Fruit fly (Drosophila melanogaster) whole organism, embryonic: ENCODE data around the gene SmD1.

ENCODE experiments used
- Atf6 ChIP-seq: fragments of 200-800 bp; sonication (Bioruptor generic); IDR thresholded peaks from 2 replicates; pipeline ENCODE4 v1.3.6; 2022; ENCODE audit warnings: missing biosample characterization, missing genetic modification characterization
- Blimp-1 ChIP-seq: fragments of 200-800 bp; sonication (Bioruptor generic); optimal IDR thresholded peaks from 3 replicates; lab custom pipeline; 2018; ENCODE audit warnings: missing biosample characterization, missing genetic modification characterization, mild to moderate bottlenecking, moderate library complexity, missing genetic modification reagents
- CG10321 ChIP-seq: fragments of 200-800 bp; sonication (Bioruptor generic); IDR thresholded peaks from 2 replicates; pipeline ENCODE4 v1.3.6; 2022; ENCODE audit warnings: missing biosample characterization, missing genetic modification characterization
- CG10543 ChIP-seq: fragments of 200-800 bp; sonication (Bioruptor generic); optimal IDR thresholded peaks from 3 replicates; lab custom pipeline; 2017; ENCODE audit warnings: missing biosample characterization, mild to moderate bottlenecking, missing genetic modification characterization, moderate library complexity
- CG11093 ChIP-seq: fragments of 200-800 bp; sonication (Bioruptor generic); IDR thresholded peaks from 3 replicates; pipeline ENCODE4 v1.3.6; 2022; ENCODE audit warnings: missing biosample characterization, missing genetic modification characterization
- CG11560 ChIP-seq: fragments of 200-800 bp; sonication (Bioruptor generic); IDR thresholded peaks from 3 replicates; pipeline ENCODE4 v1.3.6; 2022; ENCODE audit warnings: missing biosample characterization, missing genetic modification characterization
- CG12236 ChIP-seq: fragments of 200-800 bp; sonication (Bioruptor generic); optimal IDR thresholded peaks from 2 replicates; lab custom pipeline; 2016; ENCODE audit warnings: missing biosample characterization, missing genetic modification characterization
- CG13624 ChIP-seq: fragments of 200-800 bp; sonication (Bioruptor generic); optimal IDR thresholded peaks from 2 replicates; lab custom pipeline; 2016; ENCODE audit warnings: missing biosample characterization, missing genetic modification characterization
- CG13775 ChIP-seq: fragments of 200-800 bp; sonication (Bioruptor generic); optimal IDR thresholded peaks from 3 replicates; lab custom pipeline; 2017; ENCODE audit warnings: missing biosample characterization, mild to moderate bottlenecking, missing genetic modification characterization
- CG1602 ChIP-seq: fragments of 200-800 bp; sonication (Bioruptor generic); optimal IDR thresholded peaks from 3 replicates; lab custom pipeline; 2016; ENCODE audit warnings: missing biosample characterization, missing genetic modification characterization
- CG17186 ChIP-seq: fragments of 200-800 bp; sonication (Bioruptor generic); optimal IDR thresholded peaks from 3 replicates; lab custom pipeline; 2017; ENCODE audit warnings: missing biosample characterization, missing genetic modification reagents, missing genetic modification characterization
- CG17361 ChIP-seq: fragments of 200-800 bp; sonication (Bioruptor generic); IDR thresholded peaks from 3 replicates; pipeline ENCODE4 v1.3.6; 2022; ENCODE audit warnings: missing biosample characterization, missing genetic modification characterization
- CG30020 ChIP-seq: fragments of 200-800 bp; optimal IDR thresholded peaks from 2 replicates; lab custom pipeline; 2019; ENCODE audit warnings: missing biosample characterization, mild to moderate bottlenecking, missing genetic modification characterization, moderate library complexity
- CG30403 ChIP-seq: fragments of 200-800 bp; sonication (Bioruptor generic); optimal IDR thresholded peaks from 3 replicates; lab custom pipeline; 2016; ENCODE audit warnings: missing biosample characterization, missing genetic modification characterization
- CG32772 ChIP-seq: fragments of 200-800 bp; sonication (Bioruptor generic); IDR thresholded peaks from 2 replicates; pipeline ENCODE4 v1.3.6; 2022; ENCODE audit warnings: missing biosample characterization, missing genetic modification characterization
- CG3281 ChIP-seq: fragments of 200-800 bp; sonication (Bioruptor generic); optimal IDR thresholded peaks from 3 replicates; lab custom pipeline; 2017; ENCODE audit warnings: missing biosample characterization, mild to moderate bottlenecking, missing genetic modification characterization
- CG34224 ChIP-seq: fragments of 200-800 bp; sonication (Bioruptor generic); IDR thresholded peaks from 3 replicates; pipeline ENCODE4 v1.3.6; 2022; ENCODE audit warnings: missing biosample characterization, missing genetic modification characterization; ENCODE audit not compliant: partially characterized antibody
- CG3995 ChIP-seq: fragments of 200-800 bp; sonication (Bioruptor generic); optimal IDR thresholded peaks from 3 replicates; lab custom pipeline; 2016; ENCODE audit warnings: missing biosample characterization, missing genetic modification characterization
- CG4282 ChIP-seq: fragments of 200-800 bp; sonication (Bioruptor generic); optimal IDR thresholded peaks from 2 replicates; lab custom pipeline; 2016; ENCODE audit warnings: missing biosample characterization, missing genetic modification characterization
- CG6272 ChIP-seq: fragments of 200-800 bp; sonication (Bioruptor generic); IDR thresholded peaks from 2 replicates; pipeline ENCODE4 v1.3.6; 2022; ENCODE audit warnings: missing biosample characterization, missing genetic modification characterization
- CG6683 ChIP-seq: fragments of 200-800 bp; sonication (Bioruptor generic); optimal IDR thresholded peaks from 2 replicates; lab custom pipeline; 2017; ENCODE audit warnings: missing biosample characterization, mild to moderate bottlenecking, missing genetic modification characterization, missing genetic modification reagents
- CG6791 ChIP-seq: fragments of 200-800 bp; sonication (Bioruptor generic); IDR thresholded peaks from 3 replicates; pipeline ENCODE4 v1.3.6; 2022; ENCODE audit warnings: missing biosample characterization, missing genetic modification characterization; ENCODE audit not compliant: partially characterized antibody
- CG6813 ChIP-seq: fragments of 200-800 bp; sonication (Bioruptor generic); optimal IDR thresholded peaks from 2 replicates; lab custom pipeline; 2017; ENCODE audit warnings: missing biosample characterization, missing genetic modification characterization, mild to moderate bottlenecking, moderate library complexity, missing genetic modification reagents
- CG7839 ChIP-seq: fragments of 200-800 bp; sonication (Bioruptor generic); optimal IDR thresholded peaks from 3 replicates; lab custom pipeline; 2018; ENCODE audit warnings: missing biosample characterization, mild to moderate bottlenecking, missing genetic modification characterization, moderate library complexity
- CG9437 ChIP-seq: fragments of 200-800 bp; sonication (Bioruptor generic); optimal IDR thresholded peaks from 2 replicates; lab custom pipeline; 2018; ENCODE audit warnings: missing biosample characterization, mild to moderate bottlenecking, missing genetic modification characterization
- CG9797 ChIP-seq: fragments of 200-800 bp; sonication (Bioruptor generic); optimal IDR thresholded peaks from 3 replicates; lab custom pipeline; 2018; ENCODE audit warnings: missing biosample characterization, mild to moderate bottlenecking, missing genetic modification characterization
- CkIIα-i1 ChIP-seq: fragments of 200-800 bp; sonication (Bioruptor generic); IDR thresholded peaks from 2 replicates; pipeline ENCODE4 v1.3.6; 2022; ENCODE audit warnings: missing biosample characterization, missing genetic modification characterization
- Doc2 ChIP-seq: fragments of 200-800 bp; sonication (Bioruptor generic); IDR thresholded peaks from 2 replicates; pipeline ENCODE4 v1.3.6; 2022; ENCODE audit warnings: missing biosample characterization, missing genetic modification characterization
- Fer1 ChIP-seq: fragments of 200-800 bp; sonication (Bioruptor generic); optimal IDR thresholded peaks from 2 replicates; lab custom pipeline; 2017; ENCODE audit warnings: missing biosample characterization, mild to moderate bottlenecking, missing genetic modification characterization
- GATAe ChIP-seq: fragments of 200-800 bp; sonication (Bioruptor generic); conservative IDR thresholded peaks from 2 replicates; pipeline ENCODE4 v1.3.6; 2022; ENCODE audit warnings: missing biosample characterization, missing genetic modification characterization
- Lim3 ChIP-seq: fragments of 200-800 bp; sonication (Bioruptor generic); IDR thresholded peaks from 2 replicates; pipeline ENCODE4 v1.3.6; 2022; ENCODE audit warnings: missing biosample characterization, missing genetic modification characterization
- Ravus ChIP-seq: fragments of 200-800 bp; sonication (Bioruptor generic); IDR thresholded peaks from 2 replicates; pipeline ENCODE4 v1.3.6; 2022; ENCODE audit warnings: missing biosample characterization, missing genetic modification characterization
- Usf ChIP-seq: fragments of 200-800 bp; sonication (Bioruptor generic); optimal IDR thresholded peaks from 2 replicates; lab custom pipeline; 2017; ENCODE audit warnings: missing genotype, missing biosample characterization, missing genetic modification characterization
- ara ChIP-seq: fragments of 200-800 bp; sonication (Bioruptor generic); IDR thresholded peaks from 2 replicates; pipeline ENCODE4 v1.3.6; 2022; ENCODE audit warnings: missing biosample characterization, missing genetic modification characterization
- bab2 ChIP-seq: fragments of 200-800 bp; sonication (Bioruptor generic); optimal IDR thresholded peaks from 2 replicates; lab custom pipeline; 2016; ENCODE audit warnings: missing biosample characterization, missing genetic modification characterization
- br ChIP-seq: fragments of >200 bp; optimal IDR thresholded peaks from 2 replicates; lab custom pipeline; 2017
- chn ChIP-seq: fragments of 200-800 bp; sonication (Bioruptor generic); optimal IDR thresholded peaks from 2 replicates; lab custom pipeline; 2016; ENCODE audit warnings: missing biosample characterization, missing genetic modification characterization
- dmrt99B ChIP-seq: fragments of 200-800 bp; sonication (Bioruptor generic); optimal IDR thresholded peaks from 2 replicates; lab custom pipeline; 2018; ENCODE audit warnings: missing biosample characterization, mild to moderate bottlenecking, missing genetic modification characterization, moderate library complexity
- eyg ChIP-seq: fragments of 200-800 bp; sonication (Bioruptor generic); optimal IDR thresholded peaks from 3 replicates; lab custom pipeline; 2016; ENCODE audit warnings: missing biosample characterization, missing genetic modification characterization
- fu2 ChIP-seq: fragments of 200-800 bp; sonication (Bioruptor generic); optimal IDR thresholded peaks from 2 replicates; lab custom pipeline; 2016; ENCODE audit warnings: missing biosample characterization, missing genetic modification characterization
- gce ChIP-seq: fragments of 200-800 bp; sonication (Bioruptor generic); IDR thresholded peaks from 3 replicates; pipeline ENCODE4 v1.3.6; 2022; ENCODE audit warnings: missing biosample characterization, missing genetic modification characterization
- gro ChIP-seq: fragments of 200-800 bp; sonication (Bioruptor generic); optimal IDR thresholded peaks from 2 replicates; lab custom pipeline; 2016; ENCODE audit warnings: missing biosample characterization, missing genetic modification characterization
- her ChIP-seq: fragments of 200-800 bp; sonication (Bioruptor generic); optimal IDR thresholded peaks from 2 replicates; lab custom pipeline; 2016; ENCODE audit warnings: missing biosample characterization, missing genetic modification characterization
- lbe ChIP-seq: fragments of 200-800 bp; sonication (Bioruptor generic); optimal IDR thresholded peaks from 2 replicates; lab custom pipeline; 2016; ENCODE audit warnings: missing biosample characterization, mild to moderate bottlenecking, missing genetic modification characterization
- lov ChIP-seq, 2 experiments: fragments of 200-800 bp in 1 of 2; fragments of >200 bp in 1 of 2; sonication (Bioruptor generic) in 1 of 2; IDR thresholded peaks in 1 of 2; optimal IDR thresholded peaks in 1 of 2; 2 replicates in 1 of 2; 3 replicates in 1 of 2; pipeline versions ENCODE4 v1.3.6 to Lab custom; 2017 to 2022; ENCODE audit warnings: missing biosample characterization in 1 of 2, missing genetic modification characterization in 1 of 2
- odd ChIP-seq: fragments of 200-800 bp; sonication (Bioruptor generic); optimal IDR thresholded peaks from 2 replicates; lab custom pipeline; 2017; ENCODE audit warnings: missing biosample characterization, mild to moderate bottlenecking, missing genetic modification characterization
- pb ChIP-seq: fragments of 200-800 bp; sonication (Bioruptor generic); optimal IDR thresholded peaks from 3 replicates; lab custom pipeline; 2016; ENCODE audit warnings: missing biosample characterization, missing genetic modification characterization
- seq ChIP-seq: fragments of 200-800 bp; sonication (Bioruptor generic); IDR thresholded peaks from 2 replicates; pipeline ENCODE4 v1.3.6; 2022; ENCODE audit warnings: missing biosample characterization, missing genetic modification characterization
- trh ChIP-seq: fragments of 200-800 bp; sonication (Bioruptor generic); optimal IDR thresholded peaks from 2 replicates; lab custom pipeline; 2016; ENCODE audit warnings: missing biosample characterization, missing genetic modification characterization
- twi ChIP-seq: fragments of 200-800 bp; optimal IDR thresholded peaks from 2 replicates; lab custom pipeline; 2019; ENCODE audit warnings: missing biosample characterization, mild to moderate bottlenecking, missing genetic modification characterization, moderate library complexity
- tx ChIP-seq: fragments of 200-800 bp; sonication (Bioruptor generic); optimal IDR thresholded peaks from 2 replicates; lab custom pipeline; 2016; ENCODE audit warnings: missing biosample characterization, missing genetic modification characterization
- yki ChIP-seq: fragments of >200 bp; optimal IDR thresholded peaks from 3 replicates; lab custom pipeline; 2018

Gene SmD1

DNA sequence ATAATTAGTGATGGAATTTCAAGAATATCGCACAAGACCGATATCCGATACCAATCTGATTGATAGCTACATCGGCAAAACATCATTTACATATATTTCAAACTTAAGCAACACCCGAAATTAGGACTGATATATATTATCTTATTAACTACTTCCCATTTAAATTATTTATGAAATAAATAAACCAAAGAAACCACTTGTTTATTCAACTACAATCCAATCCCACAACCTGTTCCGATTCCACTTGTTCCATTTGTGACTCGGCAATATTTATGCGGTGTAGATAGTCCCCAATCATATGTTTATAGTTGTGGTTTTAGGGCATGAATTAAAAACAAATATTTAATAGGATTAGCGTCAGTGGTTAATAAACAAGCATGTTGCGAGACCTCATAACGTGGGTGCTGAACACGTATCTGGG lies 20.4 kb upstream of the SmD1 start, which contains the start of the genes CG10973 and Vps13D (continued):
- no peak; the same call in 2 of the 3 replicates for TF ChIP-seq CG11560 (tag; lab: Robert Waterston, UW)
- peak; percentile 61 for TF ChIP-seq CG17186 (GFP tag; lab: Kevin White, UChicago)
- TF ChIP-seq CG6683 (GFP tag; lab: Kevin White, UChicago) = no peak
- no peak for TF ChIP-seq twi
- peak; percentile 87 for TF ChIP-seq CG6791
- TF ChIP-seq trh = no peak
- TF ChIP-seq CG9797 (GFP tag; lab: Kevin White, UChicago) = peak; percentile 14
- no peak for TF ChIP-seq dmrt99B (tag; lab: Kevin White, UChicago)
- no peak for TF ChIP-seq CkIIα-i1 (GFP tag; lab: Robert Waterston, UW)
- no peak for TF ChIP-seq br (lab: Kevin White, UChicago)
- TF ChIP-seq fu2 (GFP tag; lab: Kevin White, UChicago) = no peak
- TF ChIP-seq CG13775 (GFP tag; lab: Kevin White, UChicago) = peak; percentile 61
- TF ChIP-seq ara = no peak; the same call in 1 of the 2 replicates
- TF ChIP-seq eyg (GFP tag; lab: Kevin White, UChicago) = peak; percentile 57
- no peak for TF ChIP-seq chn (GFP tag; lab: Kevin White, UChicago)
- no peak for TF ChIP-seq Ravus
- no peak for TF ChIP-seq yki (lab: Kevin White, UChicago)
- TF ChIP-seq CG12236 (GFP tag; lab: Kevin White, UChicago) = peak; percentile 49
- TF ChIP-seq seq (GFP tag; lab: Robert Waterston, UW) = peak; percentile 67
- no peak for TF ChIP-seq Lim3 (GFP tag; lab: Robert Waterston, UW)
- TF ChIP-seq CG9437 (GFP tag; lab: Kevin White, UChicago) = no peak
- TF ChIP-seq CG6272 (GFP tag; lab: Robert Waterston, UW) = no peak
- no peak for TF ChIP-seq odd (GFP tag; lab: Kevin White, UChicago)
- peak; percentile 11 for TF ChIP-seq gro
- peak; percentile 93 for TF ChIP-seq CG34224 (GFP tag; lab: Robert Waterston, UW)
- no peak for TF ChIP-seq lov (optimal IDR thresholded peaks at IDR 0.05; lab: Kevin White, UChicago)
- TF ChIP-seq lov (GFP tag; IDR thresholded peaks at IDR 0.05; lab: Robert Waterston, UW) = no peak
- TF ChIP-seq bab2 (GFP tag; lab: Kevin White, UChicago) = peak; percentile 41
- TF ChIP-seq Atf6 (GFP tag; lab: Robert Waterston, UW) = peak; percentile 70
- no peak for TF ChIP-seq gce (GFP tag; lab: Robert Waterston, UW)
- TF ChIP-seq her = no peak
- no peak for TF ChIP-seq Usf
- TF ChIP-seq CG32772 (GFP tag; lab: Robert Waterston, UW) = no peak
- no peak for TF ChIP-seq Fer1 (GFP tag; lab: Kevin White, UChicago)
- no peak for TF ChIP-seq tx (GFP tag; lab: Kevin White, UChicago)
- TF ChIP-seq CG7839 (tag; lab: Kevin White, UChicago) = no peak
- TF ChIP-seq CG1602 (GFP tag; lab: Kevin White, UChicago) = peak; percentile 44
- TF ChIP-seq CG13624 = peak; percentile 27
- no peak for TF ChIP-seq CG10543 (GFP tag; lab: Kevin White, UChicago)
- TF ChIP-seq CG30020 (tag; lab: Kevin White, UChicago) = peak; percentile 97
- peak; percentile 58 for TF ChIP-seq CG30403
- peak; percentile 71 for TF ChIP-seq CG3995
- no peak for TF ChIP-seq CG3281 (GFP tag; lab: Kevin White, UChicago)
- TF ChIP-seq CG17361 = no peak
- no peak for TF ChIP-seq Doc2
- no peak for TF ChIP-seq CG6813 (GFP tag; lab: Kevin White, UChicago)
- TF ChIP-seq CG11093 = no peak
- no peak for TF ChIP-seq Blimp-1 (GFP tag; lab: Kevin White, UChicago)
- no peak for TF ChIP-seq lbe (GFP tag; lab: Kevin White, UChicago)
- no peak for TF ChIP-seq GATAe (GFP tag; lab: Robert Waterston, UW)
- no peak for TF ChIP-seq pb (GFP tag; lab: Kevin White, UChicago)
- TF ChIP-seq CG4282 (GFP tag; lab: Kevin White, UChicago) = no peak
- no peak for TF ChIP-seq CG10321 (GFP tag; lab: Robert Waterston, UW)
